Worm (Caenorhabditis elegans): Measurements from ENCODE around the gene irld-60.

Gene irld-60

ce11 chrIII:12785427-12785826 is 34.7 kb upstream of the irld-60 start:
- TF ChIP-seq daf-8 (GFP tag; IDR thresholded peaks at IDR 0.05) (no peak), lin-38 (GFP tag; IDR thresholded peaks at IDR 0.05) (no peak)

- TF ChIP-seq ceh-62 (tag; optimal IDR thresholded peaks at IDR 0.05) (no peak), hmg-1.1 (GFP tag; IDR thresholded peaks at IDR 0.05) (no peak), nhr-6 (tag; optimal IDR thresholded peaks at IDR 0.05) (no peak), mes-2 (tag; optimal IDR thresholded peaks at IDR 0.05; ENCODE audit: poor library complexity, severe bottlenecking) (no peak), lsy-2 (tag; optimal IDR thresholded peaks at IDR 0.05) (no peak), Y5F2A.4 (GFP tag; optimal IDR thresholded peaks at IDR 0.05) (no peak), lin-13 (GFP tag; optimal IDR thresholded peaks at IDR 0.05) (no peak), lin-29 (GFP tag; IDR thresholded peaks at IDR 0.05) (no peak), nhr-77 (tag; optimal IDR thresholded peaks at IDR 0.05) (no peak), madf-5 (GFP tag; IDR thresholded peaks at IDR 0.05) (no peak), ceh-32 (tag; optimal IDR thresholded peaks at IDR 0.05; ENCODE audit: poor library complexity) (no peak)
Observed at ce11 chrIII:12784854-12785253, 34.1 kb upstream of the irld-60 start, which contains the start of gene lgc-37. TSS of gene lgc-37 (plus strand) at chrIII:12785154.

DNA sequence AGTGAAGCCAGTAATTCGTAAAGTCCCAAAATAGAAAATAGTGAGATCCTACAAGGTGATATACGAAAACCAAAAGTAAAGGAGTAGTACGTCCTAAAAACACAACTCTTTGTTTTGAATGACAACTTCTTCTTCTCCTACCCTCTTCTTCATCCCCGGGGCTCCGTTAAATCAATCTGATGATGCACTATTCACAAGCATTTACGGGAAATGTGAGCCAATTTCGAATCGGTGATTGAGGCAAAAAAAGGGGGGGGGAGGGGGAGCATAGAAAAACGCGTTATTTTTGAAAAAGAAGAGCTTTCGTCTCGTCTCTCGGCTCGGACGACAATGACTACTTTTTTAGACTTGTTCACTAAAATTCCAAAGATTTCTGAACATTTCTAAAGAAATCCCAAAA is 33.1 kb upstream of the irld-60 start:
- TF ChIP-seq hif-1 (tag; optimal IDR thresholded peaks at IDR 0.05): no peak
- no peak for TF ChIP-seq daf-12 (tag; optimal IDR thresholded peaks at IDR 0.05)
- peak; percentile 71 for TF ChIP-seq fkh-10 (GFP tag; optimal IDR thresholded peaks at IDR 0.05)

- TF ChIP-seq aha-1 (tag) (peak; percentile 10), hlh-11 (tag; optimal IDR thresholded peaks at IDR 0.05) (no peak), set-16 (GFP tag; IDR thresholded peaks at IDR 0.05) (peak; percentile 77)
Observed at ce11 chrIII:12779676-12780337, 29.1 kb upstream of the irld-60 start, which contains the start of gene gab-1. TSS of gene gab-1 (minus strand) at chrIII:12779726.

- TF ChIP-seq unc-62 (GFP tag; optimal IDR thresholded peaks at IDR 0.05 in 1 of 2) (peak in 1 of 2 experiments; percentile 56), unc-62 (tag; optimal IDR thresholded peaks at IDR 0.05) (no peak), F49E8.2 (tag; optimal IDR thresholded peaks at IDR 0.05; ENCODE audit: borderline replicate concordance) (no peak)
Observed at ce11 chrIII:12773753-12774152, 23.0 kb upstream of the irld-60 start.

DNA sequence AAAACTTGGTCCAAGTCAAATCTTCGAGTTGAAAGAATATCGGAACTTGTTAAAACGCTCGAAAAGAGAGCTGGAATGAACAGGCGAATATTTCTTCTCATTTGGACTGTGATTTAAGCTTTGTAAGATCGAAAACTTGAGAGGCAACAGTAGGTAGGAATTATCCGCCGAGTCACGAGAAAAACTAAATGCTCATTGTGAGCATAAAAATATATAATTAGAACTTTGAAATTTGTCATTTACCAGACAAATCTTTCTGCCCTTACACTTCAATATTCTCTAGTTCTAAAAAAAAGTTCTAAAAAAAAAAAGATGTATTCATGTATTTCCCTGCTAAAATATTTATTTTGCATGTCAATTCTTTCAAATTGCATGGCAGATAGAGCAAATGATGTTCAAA is 13.5 kb upstream of the irld-60 start, which contains the start of the genes irld-19 and irld-61:
TSS of gene irld-19 (minus strand) at position 101 of the 400 bp plus-strand sequence.
TSS of gene irld-61 (plus strand) at position 313 of the 400 bp plus-strand sequence.
- no peak for TF ChIP-seq ztf-11 (tag; optimal IDR thresholded peaks at IDR 0.05)

ce11 chrIII:12757367-12757766 is 6.6 kb upstream of the irld-60 start, which contains the start of gene srw-9:
TSS of gene srw-9 (plus strand) at chrIII:12757667.
- no peak for TF ChIP-seq mxl-3 (GFP tag; optimal IDR thresholded peaks at IDR 0.05)
- no peak for TF ChIP-seq gei-8 (GFP tag; optimal IDR thresholded peaks at IDR 0.05)
- no peak for TF ChIP-seq lin-13 (GFP tag; optimal IDR thresholded peaks at IDR 0.05)
- TF ChIP-seq saeg-2 (GFP tag; IDR thresholded peaks at IDR 0.05): no peak

DNA sequence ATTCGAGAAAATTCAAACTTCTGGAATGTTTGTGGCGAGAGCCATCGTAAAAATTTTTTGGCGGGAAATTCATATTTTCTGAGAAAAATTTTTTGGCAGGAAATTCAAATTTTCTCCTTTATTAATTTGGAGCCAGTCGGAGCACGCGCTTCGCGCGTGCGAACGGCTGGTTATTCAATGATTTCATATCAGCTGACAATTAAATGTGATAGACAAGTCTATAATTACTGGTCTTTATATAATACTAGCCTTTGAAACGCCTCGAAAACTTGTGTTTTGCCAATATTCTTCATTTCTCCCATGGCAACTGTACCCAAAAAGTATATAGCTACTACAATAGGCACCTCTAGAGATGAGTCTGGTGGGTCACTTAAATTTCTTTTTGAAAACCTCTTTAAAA is 4.3 kb upstream of the irld-60 start, which contains the start of gene srw-10:
TSS of gene srw-10 (plus strand) at position 301 of the 400 bp plus-strand sequence.
- no peak for TF ChIP-seq nhr-76 (tag; optimal IDR thresholded peaks at IDR 0.05)
- no peak for TF ChIP-seq ztf-7 (tag; optimal IDR thresholded peaks at IDR 0.05)
- no peak for TF ChIP-seq ZK337.2 (GFP tag; IDR thresholded peaks at IDR 0.05)
- no peak for TF ChIP-seq D1046.2 (GFP tag; IDR thresholded peaks at IDR 0.05)

Measured in whole organism, L4 larva.